Worm (Caenorhabditis elegans) whole organism, L4 larva: ENCODE measurements around the gene ain-1.

Source experiments
- F10B5.3 ChIP-seq: sonication (generic microtip); optimal IDR thresholded peaks from 2 replicates; lab custom pipeline; 2016; ENCODE audit warnings: mild to moderate bottlenecking, missing genetic modification characterization, missing compliant biosample characterization
- F44E2.7 ChIP-seq: fragments of 200-800 bp; sonication (Bioruptor generic); IDR thresholded peaks from 2 replicates; pipeline ENCODE4 v2.1.2; 2022; ENCODE audit warnings: missing genetic modification characterization, missing compliant biosample characterization
- F49E8.2 ChIP-seq: sonication (generic microtip); optimal IDR thresholded peaks from 2 replicates; lab custom pipeline; 2016; ENCODE audit warnings: missing compliant biosample characterization, mild to moderate bottlenecking, missing genetic modification characterization, borderline replicate concordance
- T20F7.1 ChIP-seq: fragments of 200-800 bp; sonication (Bioruptor generic); optimal IDR thresholded peaks from 2 replicates; lab custom pipeline; 2018; ENCODE audit warnings: mild to moderate bottlenecking, missing genetic modification characterization, missing compliant biosample characterization
- Y105C5A.15 ChIP-seq: fragments of 200-800 bp; sonication (Bioruptor generic); IDR thresholded peaks from 2 replicates; pipeline ENCODE4 v1.3.6; 2022; ENCODE audit warnings: missing genetic modification characterization, missing compliant biosample characterization
- Y5F2A.4 ChIP-seq: fragments of 200-800 bp; sonication (Bioruptor generic); optimal IDR thresholded peaks from 2 replicates; lab custom pipeline; 2018; ENCODE audit warnings: mild to moderate bottlenecking, missing genetic modification characterization, missing compliant biosample characterization
- ZK337.2 ChIP-seq: fragments of 200-800 bp; sonication (Bioruptor generic); IDR thresholded peaks from 2 replicates; pipeline ENCODE4 v1.3.6; 2022; ENCODE audit warnings: missing genetic modification reagents, missing genetic modification characterization, missing compliant biosample characterization
- aha-1 ChIP-seq: fragments of 150-350 bp; peaks from one replicate; lab custom pipeline; 2014; ENCODE audit warnings: missing biosample characterization, missing genetic modification characterization
- attf-4 ChIP-seq: sonication (generic microtip); optimal IDR thresholded peaks from 3 replicates; lab custom pipeline; 2017; ENCODE audit warnings: missing biosample characterization, missing genetic modification characterization
- ceh-28 ChIP-seq: fragments of 150-350 bp; optimal IDR thresholded peaks from 2 replicates; lab custom pipeline; 2014; ENCODE audit warnings: missing biosample characterization, missing genetic modification reagents, missing genetic modification characterization
- ceh-32 ChIP-seq: sonication (generic microtip); optimal IDR thresholded peaks from 2 replicates; lab custom pipeline; 2016; ENCODE audit warnings: mild to moderate bottlenecking, missing genetic modification characterization, missing compliant biosample characterization; ENCODE audit not compliant: poor library complexity
- ces-1 ChIP-seq: fragments of 150-350 bp; sonication (generic microtip); optimal IDR thresholded peaks from 4 replicates; lab custom pipeline; 2014; ENCODE audit warnings: missing biosample characterization, missing genetic modification reagents, missing genetic modification characterization
- ctbp-1 ChIP-seq: fragments of 200-800 bp; sonication (Bioruptor generic); IDR thresholded peaks from 2 replicates; pipeline ENCODE4 v1.3.6; 2022; ENCODE audit warnings: missing genetic modification reagents, missing genetic modification characterization, missing compliant biosample characterization
- daf-12 ChIP-seq: fragments of 150-350 bp; optimal IDR thresholded peaks from 2 replicates; lab custom pipeline; 2014; ENCODE audit warnings: missing biosample characterization, missing genetic modification reagents, missing genetic modification characterization
- dmd-6 ChIP-seq: fragments of 200-800 bp; sonication (Bioruptor generic); IDR thresholded peaks from 2 replicates; pipeline ENCODE4 v1.3.6; 2022; ENCODE audit warnings: missing genetic modification reagents, missing genetic modification characterization, missing compliant biosample characterization
- dmd-8 ChIP-seq: fragments of 200-800 bp; sonication (Bioruptor generic); IDR thresholded peaks from 2 replicates; pipeline ENCODE4 v1.3.6; 2022; ENCODE audit warnings: missing genetic modification characterization, missing compliant biosample characterization
- duxl-1 ChIP-seq: sonication (generic microtip); optimal IDR thresholded peaks from 2 replicates; lab custom pipeline; 2016; ENCODE audit warnings: mild to moderate bottlenecking, missing genetic modification characterization, moderate library complexity, missing compliant biosample characterization; ENCODE audit not compliant: poor library complexity
- dve-1 ChIP-seq: sonication (generic microtip); optimal IDR thresholded peaks from 2 replicates; lab custom pipeline; 2017; ENCODE audit warnings: antibody characterized with exemption, mild to moderate bottlenecking, missing genetic modification characterization, missing compliant biosample characterization; ENCODE audit not compliant: insufficient read depth
- hif-1 ChIP-seq, 2 experiments: sonication (generic microtip); optimal IDR thresholded peaks; 2 replicates each; lab custom pipeline; 2016 to 2017; ENCODE audit warnings: missing compliant biosample characterization in 2 of 2, missing genetic modification characterization in 2 of 2, missing genetic modification reagents in 2 of 2, missing genotype in 2 of 2, mild to moderate bottlenecking in 1 of 2
- hlh-11 ChIP-seq: fragments of 200-800 bp; sonication (Bioruptor generic); optimal IDR thresholded peaks from 2 replicates; lab custom pipeline; 2018; ENCODE audit warnings: mild to moderate bottlenecking, missing genetic modification characterization, missing compliant biosample characterization
- lim-7 ChIP-seq: fragments of 200-800 bp; sonication (Bioruptor generic); IDR thresholded peaks from 2 replicates; pipeline ENCODE4 v1.3.6; 2022; ENCODE audit warnings: missing genetic modification characterization, missing compliant biosample characterization
- lin-29 ChIP-seq: fragments of 200-800 bp; sonication (Bioruptor generic); IDR thresholded peaks from 2 replicates; pipeline ENCODE4 v1.3.6; 2022; ENCODE audit warnings: missing genetic modification reagents, missing genetic modification characterization, missing compliant biosample characterization
- lin-39 ChIP-seq: fragments of 150-350 bp; optimal IDR thresholded peaks from 2 replicates; lab custom pipeline; 2014; ENCODE audit warnings: missing biosample characterization, missing genetic modification reagents, missing genetic modification characterization
- lir-3 ChIP-seq: sonication (generic microtip); optimal IDR thresholded peaks from 2 replicates; lab custom pipeline; 2016; ENCODE audit warnings: mild to moderate bottlenecking, missing genetic modification characterization, missing compliant biosample characterization
- lsy-2 ChIP-seq, 2 experiments: fragments of 150-350 bp in 1 of 2; sonication (generic microtip) in 1 of 2; optimal IDR thresholded peaks; 2 replicates each; lab custom pipeline; 2014 to 2017; ENCODE audit warnings: missing biosample characterization in 2 of 2, missing genetic modification characterization in 2 of 2
- mes-2 ChIP-seq: sonication (generic microtip); optimal IDR thresholded peaks from 2 replicates; lab custom pipeline; 2016; ENCODE audit warnings: missing genotype, mild to moderate bottlenecking, missing genetic modification characterization, missing compliant biosample characterization; ENCODE audit not compliant: poor library complexity, severe bottlenecking
- nhr-10 ChIP-seq: fragments of 150-350 bp; optimal IDR thresholded peaks from 2 replicates; lab custom pipeline; 2014; ENCODE audit warnings: missing biosample characterization, missing genetic modification characterization
- nhr-11 ChIP-seq: fragments of 150-350 bp; optimal IDR thresholded peaks from 2 replicates; lab custom pipeline; 2014; ENCODE audit warnings: missing biosample characterization, missing genetic modification characterization
- nhr-111 ChIP-seq: fragments of 200-800 bp; sonication (Bioruptor generic); optimal IDR thresholded peaks from 2 replicates; lab custom pipeline; 2018; ENCODE audit warnings: mild to moderate bottlenecking, missing genetic modification characterization, missing compliant biosample characterization
- nhr-28 ChIP-seq: fragments of 150-350 bp; optimal IDR thresholded peaks from 2 replicates; lab custom pipeline; 2014; ENCODE audit warnings: missing biosample characterization, missing genetic modification characterization
- nhr-76 ChIP-seq: fragments of 150-350 bp; optimal IDR thresholded peaks from 2 replicates; lab custom pipeline; 2014; ENCODE audit warnings: missing biosample characterization, missing genetic modification characterization
- nhr-77 ChIP-seq: fragments of 150-350 bp; optimal IDR thresholded peaks from 2 replicates; lab custom pipeline; 2014; ENCODE audit warnings: missing biosample characterization, missing genetic modification characterization
- pha-4 ChIP-seq, 2 experiments: fragments of 150-350 bp in 1 of 2; fragments of 200-800 bp in 1 of 2; sonication (Bioruptor generic) in 1 of 2; IDR thresholded peaks in 1 of 2; optimal IDR thresholded peaks in 1 of 2; 2 replicates each; pipeline versions ENCODE4 v1.3.6 to Lab custom; 2014 to 2022; ENCODE audit warnings: missing genetic modification characterization in 2 of 2, missing genetic modification reagents in 2 of 2, missing biosample characterization in 1 of 2, missing compliant biosample characterization in 1 of 2
- pqm-1 ChIP-seq: sonication (generic microtip); optimal IDR thresholded peaks from 2 replicates; lab custom pipeline; 2017; ENCODE audit warnings: missing biosample characterization, missing genetic modification characterization
- saeg-2 ChIP-seq: fragments of 200-800 bp; sonication (Bioruptor generic); IDR thresholded peaks from 2 replicates; pipeline ENCODE4 v1.3.6; 2022; ENCODE audit warnings: missing genetic modification reagents, missing genetic modification characterization, missing compliant biosample characterization
- set-16 ChIP-seq: fragments of 200-800 bp; sonication (Bioruptor generic); IDR thresholded peaks from 2 replicates; pipeline ENCODE4 v1.3.6; 2022; ENCODE audit warnings: missing genetic modification reagents, missing genetic modification characterization, missing compliant biosample characterization
- skn-1 ChIP-seq: fragments of 150-350 bp; optimal IDR thresholded peaks from 2 replicates; lab custom pipeline; 2014; ENCODE audit warnings: missing biosample characterization, missing genetic modification characterization
- snpc-4 ChIP-seq: fragments of 150-350 bp; optimal IDR thresholded peaks from 2 replicates; lab custom pipeline; 2014; ENCODE audit warnings: missing biosample characterization, missing genetic modification characterization
- spr-3 ChIP-seq: fragments of 200-800 bp; sonication (Bioruptor generic); optimal IDR thresholded peaks from 2 replicates; lab custom pipeline; 2018; ENCODE audit warnings: mild to moderate bottlenecking, missing genetic modification characterization, missing compliant biosample characterization
- tag-97 ChIP-seq: fragments of 200-800 bp; sonication (Bioruptor generic); IDR thresholded peaks from 2 replicates; pipeline ENCODE4 v1.3.6; 2022; ENCODE audit warnings: missing genetic modification characterization, missing compliant biosample characterization
- vab-7 ChIP-seq: fragments of 200-800 bp; sonication (Bioruptor generic); IDR thresholded peaks from 2 replicates; pipeline ENCODE4 v1.3.6; 2022; ENCODE audit warnings: missing genetic modification reagents, missing genetic modification characterization, missing compliant biosample characterization
- zag-1 ChIP-seq: fragments of 150-350 bp; optimal IDR thresholded peaks from 2 replicates; lab custom pipeline; 2014; ENCODE audit warnings: missing biosample characterization, missing genetic modification characterization
- zfp-2 ChIP-seq: sonication (generic microtip); optimal IDR thresholded peaks from 2 replicates; lab custom pipeline; 2016; ENCODE audit warnings: mild to moderate bottlenecking, missing genetic modification characterization, missing compliant biosample characterization

The ain-1 gene

DNA sequence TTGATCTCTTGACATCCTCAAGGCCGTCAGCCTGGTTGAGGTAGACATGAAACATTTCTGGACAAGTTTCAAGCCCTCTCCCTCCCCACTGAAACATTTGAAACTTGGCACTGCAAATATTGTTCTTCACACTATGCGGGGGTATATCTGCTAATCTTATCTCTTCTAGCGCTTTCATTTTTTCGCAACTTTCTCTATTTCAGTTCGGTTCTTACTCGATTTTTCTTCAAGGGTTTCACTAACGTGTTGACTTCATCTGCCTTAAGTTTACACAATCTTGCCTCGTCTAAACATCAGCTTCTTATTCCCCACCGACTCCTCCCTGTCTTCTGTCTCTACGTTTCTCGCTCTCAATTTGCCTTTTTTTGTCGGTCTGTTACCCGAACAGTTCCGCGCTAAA is 16.5 kb downstream of the ain-1 start:
- TF ChIP-seq lim-7 (GFP tag; lab: Robert Waterston, UW) (no peak), tag-97 (GFP tag; lab: Robert Waterston, UW) (no peak), zag-1 (tag; lab: Kevin White, UChicago) (no peak), lsy-2 (tag; optimal IDR thresholded peaks at IDR 0.05; lab: Kevin White, UChicago) (no peak), lin-39 (tag; lab: Kevin White, UChicago) (no peak), mes-2 (tag; lab: Kevin White, UChicago) (no peak), lir-3 (tag; lab: Kevin White, UChicago) (no peak)

DNA sequence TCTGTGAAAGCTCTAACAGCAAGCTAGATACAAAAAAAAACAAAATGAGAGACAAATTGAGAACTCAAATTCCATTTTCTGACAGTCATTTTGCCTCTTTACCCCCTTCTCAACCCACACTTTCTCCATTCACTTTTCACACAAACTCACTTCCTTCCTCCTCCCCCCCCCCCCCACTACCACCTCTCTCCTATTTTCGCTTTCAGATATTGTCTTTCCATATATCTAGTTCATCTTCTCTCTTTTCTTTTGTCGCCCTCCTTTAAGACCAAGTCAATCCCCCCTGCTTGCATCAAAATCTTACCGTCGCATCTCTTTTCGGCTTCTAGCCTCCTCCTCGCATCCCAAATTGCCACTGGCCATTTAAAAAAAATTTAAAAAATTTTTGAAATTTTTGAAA is 18.6 kb downstream of the ain-1 start:
- TF ChIP-seq nhr-111 (GFP tag; lab: Kevin White, UChicago), result no peak
- no peak for TF ChIP-seq F10B5.3 (tag; lab: Kevin White, UChicago)
- TF ChIP-seq nhr-76 (tag; lab: Kevin White, UChicago), result no peak
- TF ChIP-seq, all 104 proteins: peak for 0

DNA sequence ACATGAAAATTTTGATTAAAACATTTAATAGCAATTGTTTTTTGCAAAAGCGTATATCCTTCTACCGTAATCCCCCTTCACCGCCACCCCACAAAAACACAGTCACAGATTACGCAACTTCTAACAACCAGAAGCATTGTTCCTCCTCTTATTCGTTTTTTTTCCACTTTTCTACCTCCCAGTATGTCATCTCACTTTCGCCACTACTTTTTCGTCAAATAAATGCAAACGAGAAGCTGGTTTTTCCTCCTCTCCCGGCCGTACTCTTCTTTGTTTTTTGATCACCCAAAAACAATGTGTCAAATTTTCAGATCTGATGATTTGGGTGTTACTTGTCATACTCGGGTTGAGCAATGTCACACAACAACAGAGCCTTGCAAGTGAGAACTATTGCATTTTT is 19.8 kb downstream of the ain-1 start, which contains the start of gene C06G1.1:
Gene C06G1.1, plus strand, starts transcription at position 301 of the 400 bp plus-strand sequence.
- no peak for TF ChIP-seq nhr-10 (tag; lab: Kevin White, UChicago)
- TF ChIP-seq aha-1 (tag; lab: Kevin White, UChicago), result peak; percentile 36

DNA sequence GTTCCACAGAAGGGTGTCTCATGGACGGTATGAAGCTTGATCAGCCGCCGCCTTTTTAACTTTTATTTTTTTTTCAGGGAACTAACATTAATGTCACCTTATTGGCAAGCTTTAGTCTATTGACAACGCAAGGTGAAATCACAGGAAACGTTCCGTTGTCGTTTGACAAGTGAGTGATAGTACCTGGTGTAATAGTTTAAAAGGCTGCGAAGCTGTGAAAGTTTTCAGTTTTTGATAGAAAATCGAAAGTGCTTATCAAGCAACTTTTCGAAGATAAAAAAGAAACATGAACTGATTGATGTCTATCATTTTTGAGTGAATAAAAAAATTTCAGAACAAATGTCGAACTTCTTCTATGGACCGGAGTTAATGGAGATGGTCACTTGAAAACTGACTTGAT is 20.9 kb downstream of the ain-1 start:
- TF ChIP-seq nhr-28 (tag; lab: Kevin White, UChicago), result no peak
- TF ChIP-seq F49E8.2, result no peak
- peak; percentile 30 for TF ChIP-seq dve-1
- TF ChIP-seq F44E2.7 (GFP tag; lab: Robert Waterston, UW), result no peak
- no peak for TF ChIP-seq T20F7.1 (GFP tag; lab: Kevin White, UChicago)
- TF ChIP-seq Y105C5A.15 (GFP tag; lab: Robert Waterston, UW), result no peak
- TF ChIP-seq hlh-11 (tag; lab: Kevin White, UChicago), result peak; percentile 11
- no peak for TF ChIP-seq dmd-8 (GFP tag; lab: Robert Waterston, UW)
- peak; percentile 53; the same call in 1 of the 2 replicates for TF ChIP-seq dmd-6 (GFP tag; lab: Robert Waterston, UW)
- peak; percentile 8 for TF ChIP-seq pqm-1
- TF ChIP-seq nhr-77, result no peak

DNA sequence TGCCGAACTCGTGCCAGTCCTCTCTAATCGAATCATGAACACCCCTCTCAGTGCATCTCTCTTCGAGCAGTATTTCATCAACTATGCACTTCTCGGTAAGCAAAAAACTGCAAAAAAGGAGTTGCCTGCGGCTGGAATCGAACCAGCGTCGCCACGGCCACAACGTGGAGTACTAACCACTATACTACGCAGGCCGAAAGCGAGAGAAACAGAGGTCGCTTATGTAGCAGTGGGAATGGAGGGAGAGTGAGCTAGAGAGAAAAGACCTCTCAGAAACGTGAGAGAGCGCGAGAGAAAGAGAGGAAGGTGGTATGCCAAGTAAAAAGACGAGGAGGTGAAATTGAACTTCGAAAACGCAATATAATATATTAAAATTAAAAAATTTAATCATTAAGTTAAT is 21.5 kb downstream of the ain-1 start:
- TF ChIP-seq nhr-77 (peak; percentile 94), snpc-4 (tag; lab: Kevin White, UChicago) (no peak), pha-4 (GFP tag; IDR thresholded peaks at IDR 0.05; lab: Robert Waterston, UW) (peak; percentile 92), pha-4 (tag; optimal IDR thresholded peaks at IDR 0.05; lab: Kevin White, UChicago) (no peak), lin-39 (tag; lab: Kevin White, UChicago) (no peak), nhr-76 (tag; lab: Kevin White, UChicago) (no peak), nhr-28 (tag; lab: Kevin White, UChicago) (peak; percentile 63), spr-3 (GFP tag; lab: Kevin White, UChicago) (peak; percentile 59), zfp-2 (tag; lab: Kevin White, UChicago) (peak; percentile 31), Y5F2A.4 (GFP tag; lab: Kevin White, UChicago) (peak; percentile 55), hif-1 (tag; optimal IDR thresholded peaks at IDR 0.05; lab: Kevin White, UChicago) (peak in 1 of 2 experiments; percentile 75), lin-29 (GFP tag; lab: Robert Waterston, UW) (peak; percentile 60; the same call in 1 of the 2 replicates), saeg-2 (GFP tag; lab: Robert Waterston, UW) (peak; percentile 59; the same call in 1 of the 2 replicates), ces-1 (GFP tag; lab: Kevin White, UChicago) (no peak), attf-4 (tag; lab: Kevin White, UChicago) (no peak), ctbp-1 (GFP tag; lab: Robert Waterston, UW) (peak; percentile 87), vab-7 (GFP tag; lab: Robert Waterston, UW) (peak; percentile 84), ceh-32 (tag; lab: Kevin White, UChicago) (peak; percentile 10), dmd-8 (GFP tag; lab: Robert Waterston, UW) (peak; percentile 96), duxl-1 (tag; lab: Kevin White, UChicago) (peak; percentile 79), skn-1 (tag; lab: Kevin White, UChicago) (no peak), nhr-11 (tag; lab: Kevin White, UChicago) (peak; percentile 79), daf-12 (tag; lab: Kevin White, UChicago) (no peak), tag-97 (GFP tag; lab: Robert Waterston, UW) (no peak), ceh-28 (tag; lab: Kevin White, UChicago) (no peak), ZK337.2 (GFP tag; lab: Robert Waterston, UW) (peak; percentile 57; the same call in 1 of the 2 replicates), set-16 (peak; percentile 60)
